Worm (Caenorhabditis elegans): ENCODE results near the gene R10H10.4.

The R10H10.4 gene

DNA sequence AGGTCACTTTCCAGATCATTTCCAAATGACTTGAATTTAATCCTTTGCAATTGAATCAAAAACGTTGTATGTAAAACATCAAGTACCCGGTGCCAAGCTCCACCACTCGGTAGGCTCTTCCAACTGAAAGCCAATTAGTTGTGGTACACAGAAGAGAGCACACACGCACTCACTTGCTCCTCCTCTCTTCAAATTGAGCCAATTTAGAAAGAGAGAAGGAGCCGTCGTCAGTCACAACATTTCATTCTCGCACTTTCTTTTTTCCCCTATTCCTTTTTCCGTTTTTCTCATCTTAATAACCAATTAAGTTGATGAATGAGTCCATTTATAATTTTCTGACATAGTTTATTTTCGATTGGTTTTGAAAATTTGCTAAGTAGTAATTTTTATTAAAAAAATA is 3.5 kb upstream of the R10H10.4 start:
- TF ChIP-seq unc-42 (tag; optimal IDR thresholded peaks at IDR 0.05) (peak; percentile 69), sox-4 (tag; optimal IDR thresholded peaks at IDR 0.05) (no peak), nfya-1 (tag; optimal IDR thresholded peaks at IDR 0.05) (peak; percentile 0), ceh-22 (tag; optimal IDR thresholded peaks at IDR 0.05) (no peak), ets-4 (tag; optimal IDR thresholded peaks at IDR 0.05) (no peak), T23F11.4 (GFP tag; optimal IDR thresholded peaks at IDR 0.05) (no peak), unc-55 (GFP tag; optimal IDR thresholded peaks at IDR 0.05) (no peak), dve-1 (tag; optimal IDR thresholded peaks at IDR 0.05) (no peak), K09A11.1 (tag; optimal IDR thresholded peaks at IDR 0.05; ENCODE audit: insufficient read depth) (no peak), ceh-48 (tag; optimal IDR thresholded peaks at IDR 0.05) (no peak), ceh-14 (tag; optimal IDR thresholded peaks at IDR 0.05) (no peak), Y22D7AL.16 (tag; optimal IDR thresholded peaks at IDR 0.05) (no peak), ceh-31 (tag; optimal IDR thresholded peaks at IDR 0.05) (peak; percentile 14), hlh-15 (tag; optimal IDR thresholded peaks at IDR 0.05) (no peak)

DNA sequence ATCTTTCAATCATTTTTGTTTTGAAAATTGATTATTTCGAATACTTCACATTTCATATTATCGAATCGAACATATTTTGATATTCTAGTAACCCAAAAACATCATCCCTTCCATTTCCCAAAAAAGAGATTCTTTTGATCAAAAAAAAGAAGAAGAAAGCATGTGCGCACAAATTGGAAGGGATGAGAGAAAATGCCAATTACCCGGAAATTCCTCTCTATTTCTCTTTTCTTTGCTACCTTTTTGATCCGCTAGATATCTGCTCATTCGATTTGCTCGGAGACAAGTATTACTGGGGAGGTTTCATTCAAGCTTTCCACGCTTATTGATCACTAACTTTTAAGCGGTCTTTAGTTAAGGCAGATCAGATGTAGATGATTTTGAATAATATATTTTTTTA is 2.1 kb upstream of the R10H10.4 start:
- no peak for TF ChIP-seq ceh-45 (GFP tag; IDR thresholded peaks at IDR 0.05)
- no peak for TF ChIP-seq mec-3 (tag; optimal IDR thresholded peaks at IDR 0.05; ENCODE audit: borderline replicate concordance)
- TF ChIP-seq dmd-4 (tag; optimal IDR thresholded peaks at IDR 0.05; ENCODE audit: borderline replicate concordance), result no peak
- TF ChIP-seq ets-4 (tag; optimal IDR thresholded peaks at IDR 0.05), result no peak
- peak; percentile 80 for TF ChIP-seq unc-42 (tag; optimal IDR thresholded peaks at IDR 0.05)
- TF ChIP-seq zip-5 (tag; optimal IDR thresholded peaks at IDR 0.05), result no peak
- TF ChIP-seq C08G9.2 (tag; optimal IDR thresholded peaks at IDR 0.05), result no peak
- TF ChIP-seq lim-6 (tag; optimal IDR thresholded peaks at IDR 0.05), result no peak

DNA sequence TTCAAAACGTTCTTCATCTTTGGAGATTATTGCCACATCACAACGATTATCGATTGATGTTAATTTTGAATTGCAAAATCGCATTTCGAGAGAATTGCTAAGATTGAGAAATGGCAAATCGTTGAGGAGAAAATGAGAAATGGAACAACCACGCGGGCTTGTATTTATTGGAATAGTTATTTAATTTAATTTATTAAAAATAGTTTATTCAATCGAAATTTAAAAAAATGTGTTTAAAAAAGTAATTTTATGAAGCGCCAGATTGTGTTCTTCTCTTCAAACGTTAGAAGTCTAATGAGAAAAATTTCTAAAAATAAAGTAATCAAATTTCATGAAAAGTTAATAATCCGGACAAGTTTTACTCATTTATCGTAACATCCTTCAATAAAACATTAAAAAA is 2.9 kb downstream of the R10H10.4 start, which contains the start of gene spe-26:
Gene spe-26 (minus strand): TSS at position 101 of the 400 bp plus-strand sequence.
- TF ChIP-seq elt-2 (tag; optimal IDR thresholded peaks at IDR 0.05) (no peak), syd-9 (tag; optimal IDR thresholded peaks at IDR 0.05) (no peak), F13H6.1 (tag; optimal IDR thresholded peaks at IDR 0.05) (no peak), K02D7.2 (tag; optimal IDR thresholded peaks at IDR 0.05) (no peak), pha-2 (tag; optimal IDR thresholded peaks at IDR 0.05) (no peak), lin-11 (tag; optimal IDR thresholded peaks at IDR 0.05) (no peak), ceh-22 (tag; optimal IDR thresholded peaks at IDR 0.05) (no peak), ceh-45 (GFP tag; IDR thresholded peaks at IDR 0.05) (no peak), npax-4 (tag; optimal IDR thresholded peaks at IDR 0.05) (no peak), zip-5 (tag; optimal IDR thresholded peaks at IDR 0.05) (no peak), ceh-24 (tag; optimal IDR thresholded peaks at IDR 0.05) (no peak), odd-2 (tag; optimal IDR thresholded peaks at IDR 0.05) (no peak), che-1 (tag; optimal IDR thresholded peaks at IDR 0.05) (no peak), hlh-8 (tag; optimal IDR thresholded peaks at IDR 0.05) (no peak), unc-42 (tag; optimal IDR thresholded peaks at IDR 0.05) (no peak)

DNA sequence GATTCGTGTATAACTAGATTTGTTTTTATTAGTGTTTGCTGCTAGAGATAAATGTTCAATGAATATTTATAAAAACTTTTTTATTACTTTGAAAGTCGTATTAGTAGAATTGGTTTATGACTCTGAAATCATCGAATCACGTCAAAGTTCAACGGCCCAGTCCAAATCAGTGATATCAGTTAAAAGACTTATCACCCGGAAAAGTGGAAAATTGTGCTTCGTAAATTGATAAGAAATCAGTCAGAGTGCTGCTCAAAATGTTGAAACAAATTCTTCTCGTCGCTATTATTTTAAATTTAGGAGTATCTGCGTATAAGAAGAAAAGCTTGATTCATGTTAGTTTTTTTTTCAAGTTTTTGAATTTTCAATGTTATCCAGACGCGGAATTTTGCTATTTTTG is 6.5 kb downstream of the R10H10.4 start, which contains the start of gene R10H10.3:
Gene R10H10.3 (plus strand): TSS at position 243 of the 400 bp plus-strand sequence.
- no peak for TF ChIP-seq pha-4 (tag; optimal IDR thresholded peaks at IDR 0.05)
- peak; percentile 55 for TF ChIP-seq elt-2 (tag; optimal IDR thresholded peaks at IDR 0.05)

DNA sequence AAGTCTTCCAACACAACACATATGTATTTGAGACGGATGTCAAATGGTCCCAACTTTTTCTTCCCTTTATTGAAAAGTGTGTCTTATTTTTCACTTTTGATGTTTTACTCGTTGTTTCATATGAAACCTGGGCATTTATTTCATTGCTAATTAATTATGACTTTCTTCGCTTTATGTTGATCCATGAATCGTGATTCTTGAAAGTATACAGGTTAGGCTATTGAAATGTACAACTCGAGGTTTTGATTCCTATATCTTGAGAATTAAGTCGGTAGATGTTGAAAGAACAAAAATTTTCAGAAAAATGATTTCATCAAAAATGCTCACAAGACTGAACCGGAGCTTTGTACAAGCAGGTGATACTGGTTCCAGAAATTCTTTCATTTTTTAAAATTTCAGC is 7.6 kb downstream of the R10H10.4 start, which contains the start of gene nfu-1:
Gene nfu-1 (plus strand): TSS at position 301 of the 400 bp plus-strand sequence.
- TF ChIP-seq lin-11 (tag; optimal IDR thresholded peaks at IDR 0.05) (no peak), nhr-232 (tag; optimal IDR thresholded peaks at IDR 0.05) (no peak), ceh-22 (tag; optimal IDR thresholded peaks at IDR 0.05) (no peak), lim-6 (tag; optimal IDR thresholded peaks at IDR 0.05) (no peak), ceh-19 (GFP tag; optimal IDR thresholded peaks at IDR 0.05) (no peak), unc-86 (tag; optimal IDR thresholded peaks at IDR 0.05) (no peak), pax-1 (tag; optimal IDR thresholded peaks at IDR 0.05) (no peak), C08G9.2 (tag; optimal IDR thresholded peaks at IDR 0.05) (no peak), che-1 (tag; optimal IDR thresholded peaks at IDR 0.05) (no peak), sox-2 (GFP tag; IDR thresholded peaks at IDR 0.05) (no peak), fax-1 (tag; optimal IDR thresholded peaks at IDR 0.05) (no peak), dmd-4 (tag; optimal IDR thresholded peaks at IDR 0.05; ENCODE audit: borderline replicate concordance) (no peak), ahr-1 (tag; optimal IDR thresholded peaks at IDR 0.05) (no peak)
